Fruit fly (Drosophila melanogaster) S2 (cell line): ENCODE data around the gene bocks.

Source experiments
- CG8478 ChIP-seq: fragments of >200 bp; optimal IDR thresholded peaks from 2 replicates; lab custom pipeline; 2018
- CTCF ChIP-seq, 2 experiments: fragments of >200 bp; optimal IDR thresholded peaks; 2 replicates each; lab custom pipeline; 2018

dm6 chr3R:9594251-9594581 is 3.4 kb upstream of the bocks start:
- no peak for TF ChIP-seq CTCF (optimal IDR thresholded peaks at IDR 0.05; lab: Kevin White, UChicago)
- TF ChIP-seq CG8478 (lab: Kevin White, UChicago): no peak
